Worm (Caenorhabditis elegans): ENCODE measurements around the gene C05D12.2.
"Not testable (repeated sequence)": the region's sequence is repeated elsewhere in the genome, so short reads cannot be mapped to it uniquely, and the experiment has no call there.

C05D12.2 gene

DNA sequence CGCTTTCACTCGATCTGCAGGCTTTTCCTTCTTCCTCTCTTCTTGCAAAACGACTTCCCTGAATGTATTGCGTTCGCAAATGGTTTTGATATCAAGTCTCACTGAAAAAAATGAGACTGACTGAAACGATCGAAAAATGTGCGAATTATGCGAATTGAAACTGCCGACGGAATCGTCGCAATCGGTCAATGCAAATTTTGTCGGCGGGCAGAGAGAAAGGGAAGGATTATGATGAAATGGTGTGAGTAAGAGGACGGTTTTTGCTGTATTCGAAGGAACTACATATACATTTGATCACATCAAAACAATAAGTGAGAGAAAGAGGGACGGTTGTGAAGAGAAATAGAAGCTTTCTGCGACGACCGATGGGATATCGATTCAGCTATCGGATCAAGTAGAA, 2.4 kb upstream of the C05D12.2 start, which contains the start of gene C05D12.1:
TSS of gene C05D12.1 (minus strand) at position 101 of the 400 bp plus-strand sequence.
- TF ChIP-seq W03F9.2 (tag; optimal IDR thresholded peaks at IDR 0.05) = no peak
- TF ChIP-seq him-1 (tag; optimal IDR thresholded peaks at IDR 0.05) = no peak
- no peak for TF ChIP-seq dao-5 (tag; optimal IDR thresholded peaks at IDR 0.05)

DNA sequence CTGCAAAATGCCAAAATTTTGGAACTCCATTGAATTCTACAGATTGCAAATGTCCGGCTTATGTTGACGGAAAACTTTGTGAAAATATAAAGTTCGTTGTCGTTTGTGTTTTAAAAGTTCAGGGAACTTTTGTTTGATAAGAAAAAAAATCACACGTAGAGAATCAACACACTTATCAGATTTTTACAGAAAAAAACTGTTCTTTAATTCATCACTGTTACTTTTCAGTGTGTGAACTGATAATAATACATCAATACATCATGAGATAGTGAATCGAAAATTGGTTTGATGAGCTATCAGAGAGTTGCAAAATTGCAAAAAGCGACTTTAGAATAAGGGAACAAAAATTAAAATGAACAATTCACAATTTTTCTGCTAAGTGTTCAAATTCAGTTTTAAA, 377 bp downstream of the C05D12.2 start:
- no peak for TF ChIP-seq dao-5 (tag; optimal IDR thresholded peaks at IDR 0.05)
- TF ChIP-seq W03F9.2 (tag; optimal IDR thresholded peaks at IDR 0.05) = peak; percentile 2
- TF ChIP-seq him-1 (tag; optimal IDR thresholded peaks at IDR 0.05) = no peak

DNA sequence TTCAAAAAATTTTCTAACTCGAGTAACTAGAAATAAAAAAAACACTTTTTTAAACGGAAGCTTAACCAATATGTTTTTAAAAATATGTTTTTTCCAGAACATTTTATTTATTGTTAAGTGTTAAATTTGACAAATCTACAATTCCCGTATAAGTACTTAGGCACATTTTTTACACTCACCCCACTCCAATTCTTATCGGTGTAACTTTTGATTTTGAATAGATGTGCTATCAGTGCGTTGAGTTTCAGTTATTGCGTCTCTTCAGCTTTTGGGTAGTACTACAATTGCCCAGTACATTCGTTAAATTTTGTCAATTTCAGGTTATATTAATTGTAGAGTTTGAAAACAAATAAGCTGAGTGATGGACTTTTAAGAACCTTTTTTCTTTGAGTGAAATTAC, 5.9 kb downstream of the C05D12.2 start:
- TF ChIP-seq dao-5 (tag; optimal IDR thresholded peaks at IDR 0.05) (no peak), him-1 (tag; optimal IDR thresholded peaks at IDR 0.05) (no peak), W03F9.2 (tag; optimal IDR thresholded peaks at IDR 0.05) (no peak)

DNA sequence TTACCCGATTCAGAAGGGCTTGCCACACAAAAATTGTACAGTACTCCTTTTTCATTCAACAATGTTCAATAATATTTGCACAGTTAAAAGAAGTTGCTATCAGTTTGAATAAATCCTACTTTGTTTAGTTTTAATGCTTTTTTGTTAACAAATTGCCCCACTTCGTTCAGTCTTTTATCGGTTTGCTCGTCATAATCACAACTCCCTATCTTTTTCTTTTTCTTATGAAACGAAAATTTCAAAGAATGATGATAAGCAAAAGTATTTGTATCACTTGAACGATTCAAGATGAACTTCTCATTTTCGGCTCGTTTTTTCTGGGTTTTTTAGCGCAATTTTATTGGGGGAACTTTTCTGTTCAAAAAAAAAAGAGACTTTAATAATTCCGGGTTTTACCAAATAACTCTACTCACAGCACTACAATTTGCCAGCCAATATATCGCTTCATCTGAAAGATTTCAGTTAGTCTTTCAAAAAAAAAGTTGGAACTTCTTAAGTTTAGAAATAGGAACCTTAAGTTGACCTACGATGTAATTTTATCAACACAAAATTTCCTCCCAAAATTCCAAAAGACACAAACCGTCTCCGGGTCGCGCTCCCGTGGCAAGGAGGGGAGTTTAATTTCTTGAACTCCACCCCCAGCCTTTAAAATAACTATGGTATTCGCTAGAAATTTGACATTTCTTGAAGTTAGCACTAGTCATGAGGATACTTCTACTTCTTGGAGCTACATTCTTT, 6.6 kb downstream of the C05D12.2 start, which contains the start of gene C05D12.3:
TSS of gene C05D12.3 (plus strand) at position 688 of the 738 bp plus-strand sequence.
- TF ChIP-seq him-1 (tag; optimal IDR thresholded peaks at IDR 0.05) (no peak), W03F9.2 (tag; optimal IDR thresholded peaks at IDR 0.05) (no peak), dao-5 (tag; optimal IDR thresholded peaks at IDR 0.05) (no peak)

DNA sequence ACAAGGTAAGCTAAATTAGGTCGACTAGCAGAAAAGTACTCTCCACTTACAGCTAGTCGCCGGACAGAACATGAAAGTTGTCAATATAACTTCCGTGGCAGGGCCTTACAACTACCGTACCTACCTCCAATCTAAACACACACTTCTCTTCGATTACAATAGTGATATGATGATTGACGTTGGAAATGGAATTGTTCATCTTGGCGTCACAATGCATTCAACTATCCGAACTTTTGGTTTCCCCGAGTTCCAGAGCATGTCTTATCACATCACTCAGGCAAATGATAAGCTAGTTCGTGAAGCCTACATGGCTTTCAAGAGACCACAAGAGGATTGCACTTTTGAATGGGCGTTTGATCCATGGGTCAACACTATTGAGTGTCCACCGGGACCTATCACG, 9.2 kb downstream of the C05D12.2 start:
- TF ChIP-seq W03F9.2 (tag; optimal IDR thresholded peaks at IDR 0.05) (no peak), dao-5 (tag; optimal IDR thresholded peaks at IDR 0.05) (no peak), him-1 (tag; optimal IDR thresholded peaks at IDR 0.05) (no peak)

DNA sequence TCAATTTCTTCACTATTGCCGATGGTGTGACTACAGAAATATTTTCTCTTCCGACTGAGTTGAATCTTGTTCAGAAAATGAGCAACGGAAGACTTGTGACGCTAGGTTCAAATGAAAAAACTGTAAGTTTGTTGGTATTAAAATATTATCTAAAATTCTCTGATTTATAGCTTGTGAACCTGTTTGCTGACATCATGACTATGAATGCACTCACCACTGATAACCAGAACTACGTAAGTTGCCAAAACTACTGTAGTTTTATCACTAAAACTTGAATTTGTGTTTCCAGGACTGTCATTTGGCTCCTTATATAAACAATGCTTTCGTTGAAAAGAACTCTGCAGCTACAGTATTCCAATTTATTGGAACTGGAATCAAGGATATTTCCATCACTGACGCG, 10.5 kb downstream of the C05D12.2 start:
- TF ChIP-seq dao-5 (tag; optimal IDR thresholded peaks at IDR 0.05) (no peak), W03F9.2 (tag; optimal IDR thresholded peaks at IDR 0.05) (no peak), him-1 (tag; optimal IDR thresholded peaks at IDR 0.05) (no peak)

DNA sequence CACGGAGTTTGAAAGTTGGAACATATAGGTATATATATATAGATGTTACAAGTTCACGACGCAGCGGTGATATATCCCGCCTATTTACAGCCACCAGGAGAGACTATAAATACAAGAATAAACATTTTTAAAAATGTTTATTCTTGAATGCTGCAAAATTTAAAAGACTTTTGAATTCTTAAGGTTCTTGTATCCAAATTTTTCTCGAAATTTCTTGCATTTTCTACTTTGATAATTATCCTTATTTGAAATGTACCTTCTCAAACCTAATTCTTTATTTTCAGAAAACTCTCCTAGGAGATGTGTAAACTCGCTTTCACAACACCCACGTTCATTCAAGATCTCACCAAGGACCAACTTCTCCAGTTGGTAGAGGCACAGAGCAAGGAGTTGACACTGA, 13.5 kb downstream of the C05D12.2 start, which contains the start of gene C05D12.4:
TSS of gene C05D12.4 (plus strand) at position 301 of the 400 bp plus-strand sequence.
- TF ChIP-seq him-1 (tag; optimal IDR thresholded peaks at IDR 0.05) (no peak), dao-5 (tag; optimal IDR thresholded peaks at IDR 0.05) (no peak), W03F9.2 (tag; optimal IDR thresholded peaks at IDR 0.05) (no peak)

DNA sequence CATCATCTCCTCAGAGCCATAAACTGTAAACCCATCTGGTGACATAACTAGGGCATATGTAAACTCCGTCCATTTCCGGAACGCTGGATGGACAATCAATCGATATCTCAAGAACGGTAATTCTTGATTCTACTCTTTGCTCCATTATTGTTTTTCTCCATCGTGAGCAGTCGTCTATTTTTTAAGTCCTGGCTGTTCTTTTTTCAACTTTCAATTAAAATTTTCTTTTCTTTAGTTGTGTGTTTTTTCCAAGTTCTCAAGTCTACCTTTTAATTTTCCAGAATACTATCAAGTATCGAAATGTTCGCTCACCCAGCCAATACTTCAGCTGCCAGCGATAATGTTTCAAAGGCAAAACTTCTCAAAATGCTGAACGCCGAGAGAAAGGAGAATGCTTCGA, 15.8 kb downstream of the C05D12.2 start, which contains the start of gene C05D12.5:
TSS of gene C05D12.5 (plus strand) at position 301 of the 400 bp plus-strand sequence.
- no peak for TF ChIP-seq him-1 (tag; optimal IDR thresholded peaks at IDR 0.05)
- no peak for TF ChIP-seq dao-5 (tag; optimal IDR thresholded peaks at IDR 0.05)
- no peak for TF ChIP-seq W03F9.2 (tag; optimal IDR thresholded peaks at IDR 0.05)

DNA sequence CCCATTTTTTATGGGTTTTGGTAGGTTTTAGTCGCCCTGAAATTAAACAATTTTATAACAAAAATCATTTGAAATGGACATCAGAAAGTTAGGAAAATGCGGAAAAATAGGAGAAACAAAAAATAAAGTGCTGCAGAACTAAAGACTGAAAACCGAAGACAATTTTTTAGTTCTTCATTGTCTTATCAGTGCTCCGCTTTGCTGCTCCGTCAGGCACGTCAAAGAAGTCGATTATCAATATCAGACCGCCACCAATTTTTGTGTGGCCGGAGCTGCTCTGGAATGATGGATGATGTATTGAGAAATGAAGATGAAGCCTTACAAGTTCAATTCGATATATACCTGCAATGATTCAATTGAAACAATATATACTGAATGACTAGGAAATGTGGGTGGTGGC, 20.3 kb downstream of the C05D12.2 start, which contains the start of gene vha-6:
TSS of gene vha-6 (minus strand) at position 36 of the 400 bp plus-strand sequence.
- TF ChIP-seq dao-5 (tag; optimal IDR thresholded peaks at IDR 0.05) = no peak
- TF ChIP-seq him-1 (tag; optimal IDR thresholded peaks at IDR 0.05) = no peak
- TF ChIP-seq W03F9.2 (tag; optimal IDR thresholded peaks at IDR 0.05) = no peak

DNA sequence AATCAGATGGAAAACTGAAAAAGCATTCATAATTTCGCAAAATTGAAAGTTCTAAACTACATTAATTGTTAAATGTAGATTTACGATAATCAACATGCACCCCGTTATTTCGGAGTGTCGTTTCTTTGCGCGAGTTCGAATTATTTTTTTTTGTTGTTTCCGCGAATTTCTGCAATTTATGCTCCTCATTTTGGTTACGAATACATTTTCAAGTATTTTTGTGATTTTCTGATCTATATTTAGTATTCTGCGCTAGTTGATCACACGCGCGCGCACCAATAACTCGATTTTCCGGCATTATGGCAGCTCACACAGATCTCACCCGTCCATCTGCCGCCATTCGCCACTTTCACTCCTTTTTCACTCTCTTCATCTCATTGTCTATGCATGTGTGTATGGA, 22.2 kb downstream of the C05D12.2 start, which contains the start of gene VW02B12L.2:
TSS of gene VW02B12L.2 (minus strand) at position 65 of the 400 bp plus-strand sequence.
- TF ChIP-seq him-1 (tag; optimal IDR thresholded peaks at IDR 0.05) = no peak
- no peak for TF ChIP-seq dao-5 (tag; optimal IDR thresholded peaks at IDR 0.05)
- no peak for TF ChIP-seq W03F9.2 (tag; optimal IDR thresholded peaks at IDR 0.05)

DNA sequence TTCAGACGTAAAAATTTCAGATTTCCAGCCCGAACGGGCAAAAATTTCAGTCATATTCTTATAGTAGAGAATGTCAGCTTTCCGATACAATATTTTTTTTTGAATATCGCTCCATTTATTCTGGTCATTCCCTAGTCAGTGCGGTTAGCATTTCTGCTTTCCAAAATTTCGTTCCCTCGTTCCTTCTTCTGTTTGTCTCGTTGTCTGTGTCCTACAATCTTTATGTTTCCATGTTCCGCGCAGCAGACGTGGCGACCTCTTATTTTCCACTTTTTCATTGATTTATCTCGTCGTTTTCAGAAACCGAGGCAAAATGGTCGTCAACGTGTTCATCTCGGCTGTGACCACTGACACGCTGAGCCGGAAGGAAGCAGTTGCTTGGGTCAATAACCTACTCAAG, 24.3 kb downstream of the C05D12.2 start, which contains the start of gene ebp-2:
TSS of gene ebp-2 (plus strand) at position 301 of the 400 bp plus-strand sequence.
- not testable (repeated sequence) for TF ChIP-seq W03F9.2, dao-5, him-1 (tag; optimal IDR thresholded peaks at IDR 0.05)

DNA sequence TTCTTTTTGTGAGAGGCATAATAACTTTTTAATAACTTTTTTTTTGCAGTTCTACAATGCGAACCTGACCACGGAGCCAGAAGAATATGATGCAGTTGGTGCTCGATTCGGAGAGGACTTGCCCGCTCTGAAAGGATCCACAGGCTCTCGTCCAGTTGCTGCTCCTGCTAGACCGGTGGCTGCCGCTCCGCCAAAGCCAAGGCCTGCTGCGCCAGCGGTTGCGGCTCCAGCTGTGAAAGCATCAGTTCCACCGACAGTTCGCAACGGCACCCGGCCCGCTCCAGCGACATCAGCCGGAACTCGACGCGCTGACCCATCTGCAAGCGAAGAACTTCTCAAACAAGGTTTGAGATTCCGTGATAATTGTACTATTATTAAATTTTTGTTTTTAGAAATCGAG, 25.0 kb downstream of the C05D12.2 start:
- TF ChIP-seq W03F9.2 (tag; optimal IDR thresholded peaks at IDR 0.05) (no peak), dao-5 (tag; optimal IDR thresholded peaks at IDR 0.05) (no peak), him-1 (tag; optimal IDR thresholded peaks at IDR 0.05) (no peak)

DNA sequence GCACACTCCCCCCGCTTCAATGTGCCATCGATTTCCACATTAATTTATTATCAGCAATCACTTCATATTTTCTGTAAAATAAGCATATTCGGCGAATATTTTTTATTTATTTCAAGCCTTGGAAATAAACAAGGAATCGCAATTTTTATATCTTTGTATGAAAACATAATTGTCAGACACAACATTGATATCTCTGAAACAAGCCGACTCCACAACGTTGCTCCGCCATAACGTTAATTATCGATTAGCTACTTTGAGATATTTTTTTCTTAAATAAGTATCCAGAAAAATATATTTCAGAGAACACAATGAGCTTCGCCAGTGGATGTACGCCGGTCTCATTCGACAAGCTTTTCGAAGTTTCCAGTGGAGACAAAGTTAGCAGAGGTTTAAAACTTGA, 25.8 kb downstream of the C05D12.2 start, which contains the start of gene adbp-1:
TSS of gene adbp-1 (plus strand) at position 301 of the 400 bp plus-strand sequence.
- TF ChIP-seq him-1 (tag; optimal IDR thresholded peaks at IDR 0.05) (no peak), W03F9.2 (tag; optimal IDR thresholded peaks at IDR 0.05) (no peak), dao-5 (tag; optimal IDR thresholded peaks at IDR 0.05) (no peak)

DNA sequence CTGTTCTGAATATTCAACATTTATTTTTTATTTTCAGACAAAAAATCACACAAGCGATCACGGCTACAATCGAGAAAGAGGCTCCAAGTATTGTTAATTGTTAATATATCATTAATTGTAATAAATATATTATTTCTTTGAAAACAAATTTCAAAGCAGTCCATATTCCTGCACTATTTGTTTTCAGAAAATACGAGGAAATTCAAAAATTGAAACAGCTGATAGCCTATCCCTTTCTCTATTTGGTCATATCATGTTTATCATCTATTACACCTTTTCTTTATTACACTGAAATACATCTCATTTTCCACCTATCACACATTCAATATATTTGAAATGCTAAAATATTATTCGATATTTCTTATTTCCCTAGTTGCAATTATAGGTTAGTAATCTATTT, 26.9 kb downstream of the C05D12.2 start, which contains the start of gene W02B12.13:
TSS of gene W02B12.13 (plus strand) at position 301 of the 400 bp plus-strand sequence.
- TF ChIP-seq W03F9.2 (tag; optimal IDR thresholded peaks at IDR 0.05) (no peak), him-1 (tag; optimal IDR thresholded peaks at IDR 0.05) (no peak), dao-5 (tag; optimal IDR thresholded peaks at IDR 0.05) (no peak)
